Fruit fly (Drosophila melanogaster) whole organism, prepupa: ENCODE results near the gene CG10177.

Source experiments
- CG1621 ChIP-seq: fragments of 200-800 bp; sonication (Bioruptor generic); optimal IDR thresholded peaks from 3 replicates; lab custom pipeline; 2018; ENCODE audit warnings: missing biosample characterization, mild to moderate bottlenecking, missing genetic modification characterization
- CG3919 ChIP-seq: fragments of 200-800 bp; sonication (Bioruptor generic); optimal IDR thresholded peaks from 3 replicates; lab custom pipeline; 2016; ENCODE audit warnings: missing biosample characterization, missing genetic modification characterization
- Eip78C ChIP-seq: fragments of 200-800 bp; sonication (Bioruptor generic); peaks from one replicate; lab custom pipeline; 2016; ENCODE audit warnings: missing biosample characterization, missing genetic modification characterization
- ss ChIP-seq, 2 experiments: fragments of 200-800 bp; sonication (Bioruptor generic); optimal IDR thresholded peaks; 2 replicates in 1 of 2; 3 replicates in 1 of 2; lab custom pipeline; 2017 to 2018; ENCODE audit warnings: mild to moderate bottlenecking in 2 of 2, missing biosample characterization in 2 of 2, missing genetic modification characterization in 2 of 2, moderate library complexity in 1 of 2

DNA sequence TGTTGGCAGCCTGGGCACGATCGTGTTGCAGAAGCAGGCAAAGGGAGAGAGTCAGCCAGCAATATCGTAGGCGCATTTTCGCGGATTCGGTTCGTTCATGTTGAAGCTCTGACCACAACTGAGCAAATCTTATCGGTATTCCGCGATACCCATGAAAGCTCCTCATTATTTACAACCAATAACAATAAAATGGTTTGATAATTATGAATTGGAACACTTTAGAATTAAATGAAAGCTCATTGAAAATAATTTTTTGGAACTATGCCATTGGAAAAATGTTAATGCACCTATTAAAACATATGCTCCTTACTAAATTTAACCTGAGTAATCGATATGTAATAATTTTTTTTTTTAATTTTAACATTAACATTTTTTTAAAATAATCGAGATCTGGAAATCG, 15.2 kb upstream of the CG10177 start, which contains the start of gene Ugt303B1:
- TF ChIP-seq CG1621 (tag; lab: Kevin White, UChicago) (no peak), ss (GFP tag; optimal IDR thresholded peaks at IDR 0.05; lab: Kevin White, UChicago) (no peak), CG3919 (GFP tag; lab: Kevin White, UChicago) (no peak), Eip78C (no peak)
